Worm (Caenorhabditis elegans): ENCODE measurements around the gene his-42.

ce11 chrII:13783880-13784279 is 44.6 kb downstream of the his-42 start, which contains the start of gene C01B9.4:
- no peak for TF ChIP-seq dao-5 (tag; optimal IDR thresholded peaks at IDR 0.05)
- TF ChIP-seq him-1 (tag; optimal IDR thresholded peaks at IDR 0.05): no peak

All from whole organism, L4/young adult.